Fruit fly (Drosophila melanogaster) whole organism, embryonic: ENCODE results near the gene CG34001.

Experiments
- ATbp ChIP-seq: fragments of 200-800 bp; sonication (Bioruptor generic); optimal IDR thresholded peaks from 2 replicates; lab custom pipeline; 2017; ENCODE audit warnings: missing biosample characterization, mild to moderate bottlenecking, missing genetic modification characterization, missing genetic modification reagents
- BEAF-32 ChIP-seq: fragments of 200-800 bp; sonication (Bioruptor generic); optimal IDR thresholded peaks from 3 replicates; lab custom pipeline; 2017; ENCODE audit warnings: missing biosample characterization, missing genetic modification characterization, mild to moderate bottlenecking, moderate library complexity, missing genetic modification reagents
- CG10462 ChIP-seq: fragments of 200-800 bp; sonication (Bioruptor generic); optimal IDR thresholded peaks from 2 replicates; lab custom pipeline; 2016; ENCODE audit warnings: missing biosample characterization, missing genetic modification characterization
- CG10959 ChIP-seq: fragments of 200-800 bp; sonication (Bioruptor generic); IDR thresholded peaks from 2 replicates; pipeline ENCODE4 v1.3.6; 2022; ENCODE audit warnings: missing biosample characterization, missing genetic modification characterization
- CG12744 ChIP-seq: fragments of 200-800 bp; sonication (Bioruptor generic); optimal IDR thresholded peaks from 2 replicates; lab custom pipeline; 2016; ENCODE audit warnings: missing biosample characterization, missing genetic modification characterization
- CG14667 ChIP-seq: fragments of 200-800 bp; sonication (Bioruptor generic); IDR thresholded peaks from 2 replicates; pipeline ENCODE4 v1.3.6; 2022; ENCODE audit warnings: missing biosample characterization, missing genetic modification characterization
- CG17186 ChIP-seq: fragments of 200-800 bp; sonication (Bioruptor generic); optimal IDR thresholded peaks from 3 replicates; lab custom pipeline; 2017; ENCODE audit warnings: missing biosample characterization, missing genetic modification reagents, missing genetic modification characterization
- CG43689 ChIP-seq: fragments of 200-800 bp; sonication (Bioruptor generic); IDR thresholded peaks from 2 replicates; pipeline ENCODE4 v1.3.6; 2022; ENCODE audit warnings: missing biosample characterization, missing genetic modification characterization
- CG4707 ChIP-seq: fragments of 200-800 bp; sonication (Bioruptor generic); optimal IDR thresholded peaks from 2 replicates; lab custom pipeline; 2018; ENCODE audit warnings: missing biosample characterization, mild to moderate bottlenecking, missing genetic modification characterization, moderate library complexity
- CG6175 ChIP-seq: fragments of 200-800 bp; sonication (Bioruptor generic); IDR thresholded peaks from 3 replicates; pipeline ENCODE4 v1.3.6; 2022; ENCODE audit warnings: missing biosample characterization, missing genetic modification characterization
- CG6813 ChIP-seq: fragments of 200-800 bp; sonication (Bioruptor generic); optimal IDR thresholded peaks from 2 replicates; lab custom pipeline; 2017; ENCODE audit warnings: missing biosample characterization, missing genetic modification characterization, mild to moderate bottlenecking, moderate library complexity, missing genetic modification reagents
- CG6854 ChIP-seq: fragments of 200-800 bp; sonication (Bioruptor generic); optimal IDR thresholded peaks from 3 replicates; lab custom pipeline; 2017; ENCODE audit warnings: missing biosample characterization, mild to moderate bottlenecking, missing genetic modification characterization
- CG8290 ChIP-seq, 3 experiments: fragments of 200-800 bp; sonication (Bioruptor generic); optimal IDR thresholded peaks; 2 replicates each; lab custom pipeline; 2016 to 2019; ENCODE audit warnings: missing biosample characterization in 3 of 3, missing genetic modification characterization in 3 of 3, mild to moderate bottlenecking in 2 of 3, moderate library complexity in 1 of 3
- CG9215 ChIP-seq: fragments of 200-800 bp; sonication (Bioruptor generic); IDR thresholded peaks from 2 replicates; pipeline ENCODE4 v1.3.6; 2022; ENCODE audit warnings: missing biosample characterization, missing genetic modification characterization
- CG9609 ChIP-seq: fragments of 200-800 bp; sonication (Bioruptor generic); optimal IDR thresholded peaks from 3 replicates; lab custom pipeline; 2016; ENCODE audit warnings: missing biosample characterization, missing genetic modification characterization
- CHES-1-like ChIP-seq: fragments of 200-800 bp; sonication (Bioruptor generic); optimal IDR thresholded peaks from 2 replicates; lab custom pipeline; 2016; ENCODE audit warnings: missing biosample characterization, missing genetic modification characterization
- Deaf1 ChIP-seq: fragments of 200-800 bp; optimal IDR thresholded peaks from 3 replicates; lab custom pipeline; 2019; ENCODE audit warnings: missing biosample characterization, mild to moderate bottlenecking, missing genetic modification characterization, moderate library complexity
- Fer2 ChIP-seq: fragments of 200-800 bp; sonication (Bioruptor generic); optimal IDR thresholded peaks from 2 replicates; lab custom pipeline; 2018; ENCODE audit warnings: missing biosample characterization, mild to moderate bottlenecking, missing genetic modification characterization, moderate library complexity
- HLH4C ChIP-seq: fragments of 200-800 bp; sonication (Bioruptor generic); IDR thresholded peaks from 3 replicates; pipeline ENCODE4 v1.3.6; 2022; ENCODE audit warnings: missing biosample characterization, missing genetic modification characterization; ENCODE audit not compliant: partially characterized antibody
- MTF-1 ChIP-seq: fragments of 200-800 bp; sonication (Bioruptor generic); optimal IDR thresholded peaks from 2 replicates; lab custom pipeline; 2018; ENCODE audit warnings: missing biosample characterization, mild to moderate bottlenecking, missing genetic modification characterization, borderline replicate concordance
- Nf-YB ChIP-seq: fragments of 200-800 bp; sonication (Bioruptor generic); optimal IDR thresholded peaks from 3 replicates; lab custom pipeline; 2019; ENCODE audit warnings: missing biosample characterization, mild to moderate bottlenecking, missing genetic modification characterization, moderate library complexity
- NfI ChIP-seq: fragments of 200-800 bp; sonication (Bioruptor generic); optimal IDR thresholded peaks from 3 replicates; lab custom pipeline; 2018; ENCODE audit warnings: missing biosample characterization, mild to moderate bottlenecking, missing genetic modification characterization, moderate library complexity
- Oaz ChIP-seq: fragments of 200-800 bp; sonication (Bioruptor generic); IDR thresholded peaks from 2 replicates; pipeline ENCODE4 v1.3.6; 2022; ENCODE audit warnings: missing biosample characterization, missing genetic modification characterization
- Xrp1 ChIP-seq: fragments of 200-800 bp; sonication (Bioruptor generic); IDR thresholded peaks from 2 replicates; pipeline ENCODE4 v1.3.6; 2022; ENCODE audit warnings: missing biosample characterization, missing genetic modification characterization
- ara ChIP-seq: fragments of 200-800 bp; sonication (Bioruptor generic); IDR thresholded peaks from 2 replicates; pipeline ENCODE4 v1.3.6; 2022; ENCODE audit warnings: missing biosample characterization, missing genetic modification characterization
- bigmax ChIP-seq: fragments of 200-800 bp; sonication (Bioruptor generic); optimal IDR thresholded peaks from 2 replicates; lab custom pipeline; 2018; ENCODE audit warnings: missing biosample characterization, mild to moderate bottlenecking, missing genetic modification characterization
- cg ChIP-seq: fragments of 200-800 bp; sonication (Bioruptor generic); optimal IDR thresholded peaks from 3 replicates; lab custom pipeline; 2019; ENCODE audit warnings: missing biosample characterization, mild to moderate bottlenecking, missing genetic modification characterization, moderate library complexity
- ci ChIP-seq: fragments of 200-800 bp; sonication (Bioruptor generic); IDR thresholded peaks from 3 replicates; pipeline ENCODE4 v1.3.6; 2022; ENCODE audit warnings: missing biosample characterization, missing genetic modification characterization
- gem ChIP-seq: fragments of 200-800 bp; sonication (Bioruptor generic); optimal IDR thresholded peaks from 2 replicates; lab custom pipeline; 2019; ENCODE audit warnings: missing biosample characterization, mild to moderate bottlenecking, missing genetic modification characterization, moderate library complexity
- gfzf ChIP-seq: fragments of 200-800 bp; sonication (Bioruptor generic); optimal IDR thresholded peaks from 2 replicates; lab custom pipeline; 2016; ENCODE audit warnings: missing biosample characterization, mild to moderate bottlenecking, missing genetic modification characterization, moderate library complexity
- grau ChIP-seq: fragments of 200-800 bp; optimal IDR thresholded peaks from 3 replicates; lab custom pipeline; 2019; ENCODE audit warnings: missing biosample characterization, mild to moderate bottlenecking, missing genetic modification characterization, moderate library complexity
- gsb-n ChIP-seq: fragments of 200-800 bp; sonication (Bioruptor generic); optimal IDR thresholded peaks from 3 replicates; lab custom pipeline; 2018; ENCODE audit warnings: missing biosample characterization, mild to moderate bottlenecking, missing genetic modification characterization
- hb ChIP-seq: fragments of 200-800 bp; sonication (Bioruptor generic); IDR thresholded peaks from 3 replicates; pipeline ENCODE4 v1.3.6; 2022; ENCODE audit warnings: missing biosample characterization, missing genetic modification characterization; ENCODE audit not compliant: partially characterized antibody
- hbn ChIP-seq: fragments of 200-800 bp; sonication (Bioruptor generic); IDR thresholded peaks from 2 replicates; pipeline ENCODE4 v1.3.6; 2022; ENCODE audit warnings: missing biosample characterization, missing genetic modification characterization; ENCODE audit not compliant: partially characterized antibody
- jigr1 ChIP-seq: fragments of 200-800 bp; sonication (Bioruptor generic); IDR thresholded peaks from 3 replicates; pipeline ENCODE4 v1.3.6; 2022; ENCODE audit warnings: missing biosample characterization, missing genetic modification characterization
- kay ChIP-seq: fragments of 200-800 bp; sonication (Bioruptor generic); optimal IDR thresholded peaks from 2 replicates; lab custom pipeline; 2016; ENCODE audit warnings: missing biosample characterization, missing genetic modification characterization
- lmd ChIP-seq: fragments of 200-800 bp; sonication (Bioruptor generic); IDR thresholded peaks from 2 replicates; pipeline ENCODE4 v1.3.6; 2022; ENCODE audit warnings: missing biosample characterization, missing genetic modification characterization
- nom ChIP-seq: fragments of 200-800 bp; sonication (Bioruptor generic); optimal IDR thresholded peaks from 2 replicates; lab custom pipeline; 2017; ENCODE audit warnings: missing biosample characterization, missing genetic modification characterization, mild to moderate bottlenecking, moderate library complexity, missing genetic modification reagents
- pita ChIP-seq: fragments of 200-800 bp; sonication (Bioruptor generic); optimal IDR thresholded peaks from 2 replicates; lab custom pipeline; 2017; ENCODE audit warnings: missing biosample characterization, mild to moderate bottlenecking, missing genetic modification characterization
- rib ChIP-seq: fragments of 200-800 bp; sonication (Bioruptor generic); IDR thresholded peaks from 2 replicates; pipeline ENCODE4 v1.3.6; 2022; ENCODE audit warnings: missing biosample characterization, missing genetic modification characterization
- schlank ChIP-seq: fragments of 200-800 bp; sonication (Bioruptor generic); optimal IDR thresholded peaks from 2 replicates; lab custom pipeline; 2018; ENCODE audit warnings: missing biosample characterization, mild to moderate bottlenecking, missing genetic modification characterization
- sd ChIP-seq: fragments of 200-800 bp; sonication (Bioruptor generic); optimal IDR thresholded peaks from 3 replicates; lab custom pipeline; 2018; ENCODE audit warnings: missing biosample characterization, mild to moderate bottlenecking, missing genetic modification characterization, moderate library complexity
- sens ChIP-seq: fragments of 200-800 bp; sonication (Bioruptor generic); peaks from one replicate; lab custom pipeline; 2016; ENCODE audit warnings: missing biosample characterization, missing genetic modification characterization
- slbo ChIP-seq: fragments of 200-800 bp; sonication (Bioruptor generic); IDR thresholded peaks from 2 replicates; pipeline ENCODE4 v1.3.6; 2022; ENCODE audit warnings: missing biosample characterization, missing genetic modification characterization
- sna ChIP-seq: fragments of 200-800 bp; sonication (Bioruptor generic); IDR thresholded peaks from 2 replicates; pipeline ENCODE4 v1.3.6; 2022; ENCODE audit warnings: missing biosample characterization, missing genetic modification characterization; ENCODE audit not compliant: partially characterized antibody
- so ChIP-seq: fragments of 200-800 bp; sonication (Bioruptor generic); IDR thresholded peaks from 3 replicates; pipeline ENCODE4 v1.3.6; 2022; ENCODE audit warnings: missing biosample characterization, missing genetic modification characterization
- sqz ChIP-seq: fragments of 200-800 bp; sonication (Bioruptor generic); optimal IDR thresholded peaks from 3 replicates; lab custom pipeline; 2018; ENCODE audit warnings: missing biosample characterization, mild to moderate bottlenecking, missing genetic modification characterization
- sug ChIP-seq: fragments of 200-800 bp; optimal IDR thresholded peaks from 2 replicates; lab custom pipeline; 2019; ENCODE audit warnings: missing biosample characterization, mild to moderate bottlenecking, missing genetic modification characterization, moderate library complexity
- tin ChIP-seq: fragments of 200-800 bp; sonication (Bioruptor generic); optimal IDR thresholded peaks from 3 replicates; lab custom pipeline; 2016; ENCODE audit warnings: missing biosample characterization, missing genetic modification characterization

CG34001 gene

dm6 chr3L:10664511-10665062 is 33.7 kb downstream of the CG34001 start, which contains the start of gene simj (continued):
- no peak for TF ChIP-seq CG9609 (GFP tag; lab: Kevin White, UChicago)
- peak; percentile 83 for TF ChIP-seq CHES-1-like (GFP tag; lab: Kevin White, UChicago)
- peak; percentile 98 for TF ChIP-seq gfzf
- TF ChIP-seq jigr1 = no peak
- no peak for TF ChIP-seq Fer2 (tag; lab: Kevin White, UChicago)
- peak; percentile 64 for TF ChIP-seq sug (tag; lab: Kevin White, UChicago)
- TF ChIP-seq CG9215 (GFP tag; lab: Robert Waterston, UW) = no peak
- TF ChIP-seq CG4707 (GFP tag; lab: Kevin White, UChicago) = peak; percentile 63
- TF ChIP-seq ara (GFP tag; lab: Robert Waterston, UW) = no peak
- no peak for TF ChIP-seq CG6854 (GFP tag; lab: Kevin White, UChicago)
- peak; percentile 19 for TF ChIP-seq Nf-YB (GFP tag; lab: Kevin White, UChicago)
- peak; percentile 67 for TF ChIP-seq bigmax (GFP tag; lab: Kevin White, UChicago)
- TF ChIP-seq pita = peak; percentile 73
- TF ChIP-seq CG10462 (GFP tag; lab: Kevin White, UChicago) = no peak
- peak; percentile 43 for TF ChIP-seq schlank (tag; lab: Kevin White, UChicago)
- peak; percentile 51 for TF ChIP-seq slbo (GFP tag; lab: Robert Waterston, UW)
- peak; percentile 92 for TF ChIP-seq BEAF-32 (GFP tag; lab: Kevin White, UChicago)
- peak; percentile 57; the same call in 1 of the 3 replicates for TF ChIP-seq so
- peak; percentile 63 for TF ChIP-seq ATbp (GFP tag; lab: Kevin White, UChicago)
- TF ChIP-seq CG8290 (GFP tag; optimal IDR thresholded peaks at IDR 0.05; lab: Kevin White, UChicago) = peak; percentile 64
- peak in 1 of 2 experiments; percentile 87 for TF ChIP-seq CG8290 (tag; optimal IDR thresholded peaks at IDR 0.05; lab: Kevin White, UChicago)
- peak; percentile 81 for TF ChIP-seq sna (GFP tag; lab: Robert Waterston, UW)
- no peak for TF ChIP-seq Oaz (GFP tag; lab: Robert Waterston, UW)
- peak; percentile 30 for TF ChIP-seq CG6813
- TF ChIP-seq CG12744 (GFP tag; lab: Kevin White, UChicago) = peak; percentile 12
- TF ChIP-seq hbn (GFP tag; lab: Robert Waterston, UW) = peak; percentile 88
- TF ChIP-seq gem (tag; lab: Kevin White, UChicago) = peak; percentile 8
- no peak; the same call in 2 of the 3 replicates for TF ChIP-seq CG6175 (GFP tag; lab: Robert Waterston, UW)
- TF ChIP-seq tin (GFP tag; lab: Kevin White, UChicago) = peak; percentile 26
- peak; percentile 72 for TF ChIP-seq nom (GFP tag; lab: Kevin White, UChicago)
- peak; percentile 29; the same call in 1 of the 2 replicates for TF ChIP-seq CG10959 (GFP tag; lab: Robert Waterston, UW)
- peak; percentile 72; the same call in 2 of the 3 replicates for TF ChIP-seq HLH4C (GFP tag; lab: Robert Waterston, UW)
- peak; percentile 59 for TF ChIP-seq hb (GFP tag; lab: Robert Waterston, UW)
- TF ChIP-seq sd (tag; lab: Kevin White, UChicago) = peak; percentile 59
- no peak for TF ChIP-seq kay
- peak; percentile 60 for TF ChIP-seq Deaf1 (tag; lab: Kevin White, UChicago)
- peak; percentile 81 for TF ChIP-seq ci (GFP tag; lab: Robert Waterston, UW)
- TF ChIP-seq Xrp1 = peak; percentile 39; the same call in 1 of the 2 replicates
- peak; percentile 57 for TF ChIP-seq NfI
- no peak for TF ChIP-seq CG14667 (GFP tag; lab: Robert Waterston, UW)
- TF ChIP-seq grau (tag; lab: Kevin White, UChicago) = peak; percentile 52
- no peak for TF ChIP-seq lmd
- TF ChIP-seq CG43689 (GFP tag; lab: Robert Waterston, UW) = no peak
- TF ChIP-seq sqz (GFP tag; lab: Kevin White, UChicago) = peak; percentile 67
- peak; percentile 70; the same call in 1 of the 2 replicates for TF ChIP-seq rib (GFP tag; lab: Robert Waterston, UW)
- TF ChIP-seq sens (GFP tag; lab: Kevin White, UChicago) = peak; percentile 82
- TF ChIP-seq gsb-n = peak; percentile 30
- peak; percentile 94 for TF ChIP-seq cg (GFP tag; lab: Kevin White, UChicago)
- TF ChIP-seq CG17186 (GFP tag; lab: Kevin White, UChicago) = peak; percentile 96
- TF ChIP-seq MTF-1 (GFP tag; lab: Kevin White, UChicago) = peak; percentile 58
